Worm (Caenorhabditis elegans) whole organism, mixed stage, embryonic: Measurements from ENCODE around the gene F52C12.6.

Experiments used
- M03D4.4 ChIP-seq: sonication (generic microtip); optimal IDR thresholded peaks from 2 replicates; lab custom pipeline; 2017; ENCODE audit warnings: mild to moderate bottlenecking, missing genetic modification characterization, missing compliant biosample characterization
- bed-3 ChIP-seq: fragments of 200-800 bp; sonication (Bioruptor generic); optimal IDR thresholded peaks from 3 replicates; lab custom pipeline; 2018; ENCODE audit warnings: mild to moderate bottlenecking, missing genetic modification characterization, moderate library complexity, missing compliant biosample characterization
- blmp-1 ChIP-seq: fragments of 150-350 bp; optimal IDR thresholded peaks from 2 replicates; lab custom pipeline; 2014; ENCODE audit warnings: missing biosample characterization, missing genetic modification characterization
- ceh-39 ChIP-seq: fragments of 150-350 bp; optimal IDR thresholded peaks from 2 replicates; lab custom pipeline; 2014; ENCODE audit warnings: missing biosample characterization, missing genetic modification characterization
- ceh-43 ChIP-seq: fragments of 200-800 bp; sonication (Bioruptor generic); optimal IDR thresholded peaks from 2 replicates; lab custom pipeline; 2018; ENCODE audit warnings: mild to moderate bottlenecking, missing genetic modification characterization, moderate library complexity, missing compliant biosample characterization
- ceh-83 ChIP-seq: fragments of 200-800 bp; sonication (Bioruptor generic); optimal IDR thresholded peaks from 2 replicates; lab custom pipeline; 2018; ENCODE audit warnings: mild to moderate bottlenecking, missing genetic modification characterization, missing compliant biosample characterization
- ces-1 ChIP-seq: fragments of 150-350 bp; optimal IDR thresholded peaks from 2 replicates; lab custom pipeline; 2014; ENCODE audit warnings: missing biosample characterization, missing genetic modification reagents, missing genetic modification characterization
- cnd-1 ChIP-seq: fragments of 200-800 bp; sonication (Bioruptor generic); optimal IDR thresholded peaks from 2 replicates; lab custom pipeline; 2018; ENCODE audit warnings: mild to moderate bottlenecking, missing genetic modification characterization, missing compliant biosample characterization
- elt-1 ChIP-seq: sonication (generic microtip); optimal IDR thresholded peaks from 2 replicates; lab custom pipeline; 2017; ENCODE audit warnings: missing genetic modification characterization, mild to moderate bottlenecking, missing compliant biosample characterization, antibody characterized with exemption, moderate library complexity, borderline replicate concordance; ENCODE audit not compliant: insufficient read depth
- elt-3 ChIP-seq: fragments of 150-350 bp; optimal IDR thresholded peaks from 2 replicates; lab custom pipeline; 2014; ENCODE audit warnings: missing biosample characterization, missing genetic modification characterization
- ham-2 ChIP-seq: fragments of 200-800 bp; sonication (Bioruptor generic); optimal IDR thresholded peaks from 2 replicates; lab custom pipeline; 2018; ENCODE audit warnings: mild to moderate bottlenecking, missing genetic modification characterization, missing compliant biosample characterization
- lin-32 ChIP-seq: fragments of 200-800 bp; sonication (Bioruptor generic); optimal IDR thresholded peaks from 2 replicates; lab custom pipeline; 2018; ENCODE audit warnings: mild to moderate bottlenecking, missing genetic modification characterization, missing compliant biosample characterization
- lsy-2 ChIP-seq: fragments of 150-350 bp; optimal IDR thresholded peaks from 2 replicates; lab custom pipeline; 2014; ENCODE audit warnings: missing biosample characterization, missing genetic modification characterization
- mab-5 ChIP-seq: fragments of 150-350 bp; optimal IDR thresholded peaks from 2 replicates; lab custom pipeline; 2014; ENCODE audit warnings: missing biosample characterization, missing genetic modification characterization
- mep-1 ChIP-seq: fragments of 150-350 bp; optimal IDR thresholded peaks from 2 replicates; lab custom pipeline; 2017; ENCODE audit warnings: missing biosample characterization, missing genetic modification reagents, missing genetic modification characterization, inconsistent platforms
- mls-2 ChIP-seq: sonication (generic microtip); optimal IDR thresholded peaks from 2 replicates; lab custom pipeline; 2016; ENCODE audit warnings: mild to moderate bottlenecking, missing genetic modification characterization, moderate library complexity, missing compliant biosample characterization
- nhr-12 ChIP-seq: fragments of 150-350 bp; optimal IDR thresholded peaks from 2 replicates; lab custom pipeline; 2014; ENCODE audit warnings: missing biosample characterization, missing genetic modification characterization
- nhr-2 ChIP-seq: fragments of 150-350 bp; optimal IDR thresholded peaks from 2 replicates; lab custom pipeline; 2014; ENCODE audit warnings: missing biosample characterization, missing genetic modification characterization
- nhr-237 ChIP-seq: fragments of 150-350 bp; optimal IDR thresholded peaks from 2 replicates; lab custom pipeline; 2014; ENCODE audit warnings: missing biosample characterization, missing genetic modification characterization
- nhr-28 ChIP-seq: fragments of 150-350 bp; optimal IDR thresholded peaks from 2 replicates; lab custom pipeline; 2014; ENCODE audit warnings: missing biosample characterization, missing genetic modification characterization
- nhr-76 ChIP-seq: sonication (generic microtip); optimal IDR thresholded peaks from 2 replicates; lab custom pipeline; 2017; ENCODE audit warnings: missing biosample characterization, missing genetic modification characterization
- pha-4 ChIP-seq: fragments of 150-350 bp; optimal IDR thresholded peaks from 2 replicates; lab custom pipeline; 2018; ENCODE audit warnings: missing biosample characterization, missing genetic modification reagents, missing genetic modification characterization
- sem-2 ChIP-seq: fragments of 200-800 bp; sonication (Bioruptor generic); optimal IDR thresholded peaks from 2 replicates; lab custom pipeline; 2018; ENCODE audit warnings: mild to moderate bottlenecking, missing genetic modification characterization, missing compliant biosample characterization
- snpc-4 ChIP-seq: fragments of 150-350 bp; optimal IDR thresholded peaks from 2 replicates; lab custom pipeline; 2014; ENCODE audit warnings: missing biosample characterization, missing genetic modification characterization
- sptf-1 ChIP-seq: sonication (generic microtip); optimal IDR thresholded peaks from 2 replicates; lab custom pipeline; 2017; ENCODE audit warnings: mild to moderate bottlenecking, missing genetic modification characterization, moderate library complexity, missing compliant biosample characterization
- tbx-8 ChIP-seq: fragments of 200-800 bp; sonication (Bioruptor generic); optimal IDR thresholded peaks from 2 replicates; lab custom pipeline; 2018; ENCODE audit warnings: mild to moderate bottlenecking, missing genetic modification characterization, moderate library complexity, missing compliant biosample characterization
- unc-39 ChIP-seq: fragments of 150-350 bp; optimal IDR thresholded peaks from 2 replicates; lab custom pipeline; 2014; ENCODE audit warnings: missing biosample characterization, missing genetic modification characterization
- unc-62 ChIP-seq: fragments of 150-350 bp; optimal IDR thresholded peaks from 2 replicates; lab custom pipeline; 2014; ENCODE audit warnings: missing biosample characterization, missing genetic modification reagents, missing genetic modification characterization
- ztf-11 ChIP-seq: fragments of 150-350 bp; optimal IDR thresholded peaks from 2 replicates; lab custom pipeline; 2014; ENCODE audit warnings: missing biosample characterization, missing genetic modification characterization

F52C12.6 gene

DNA sequence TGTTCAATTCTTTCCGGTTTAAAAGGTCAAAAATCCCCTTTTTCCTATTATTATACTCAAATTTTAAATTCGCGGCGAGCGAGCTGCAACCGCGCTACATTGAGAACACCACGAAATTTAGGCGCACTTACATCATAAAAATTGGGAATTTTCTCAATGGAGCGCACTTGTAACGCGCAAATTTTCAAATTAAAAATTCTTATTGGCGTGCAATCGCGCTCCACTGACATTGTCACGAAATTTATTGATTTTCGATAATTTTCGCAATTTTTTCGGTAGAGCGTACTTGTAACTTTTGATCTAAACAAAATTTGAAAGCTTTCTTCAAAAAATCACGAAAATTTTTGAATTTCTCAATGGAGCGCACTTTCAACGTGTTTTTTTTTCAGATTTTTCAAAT, 6.7 kb downstream of the F52C12.6 start, which contains the start of gene ulp-3:
Gene ulp-3, plus strand, starts transcription at position 388 of the 400 bp plus-strand sequence.
- TF ChIP-seq lin-32, result no peak
- TF ChIP-seq mep-1, result no peak
- no peak for TF ChIP-seq nhr-237
- TF ChIP-seq ztf-11 (tag; lab: Kevin White, UChicago), result no peak
- no peak for TF ChIP-seq snpc-4 (tag; lab: Kevin White, UChicago)
- no peak for TF ChIP-seq ham-2 (GFP tag; lab: Kevin White, UChicago)

DNA sequence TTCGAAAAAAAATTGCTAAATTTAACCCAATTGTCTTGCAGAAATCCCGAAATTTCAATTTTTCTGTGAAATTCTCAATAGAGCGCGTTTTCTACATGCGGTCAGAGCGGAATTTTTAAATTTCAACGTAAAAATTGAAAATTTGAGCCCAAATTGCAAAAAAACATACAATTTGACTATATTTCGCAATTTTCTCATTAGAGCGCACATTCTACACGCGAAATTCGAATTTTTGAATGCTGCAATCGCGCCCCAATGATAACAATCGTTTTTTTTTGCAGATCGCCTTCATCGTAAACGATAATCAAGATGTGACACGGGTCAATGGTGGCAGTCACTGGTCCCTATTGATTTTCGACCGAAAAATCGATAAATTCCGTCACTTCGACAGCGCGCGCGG, 7.5 kb downstream of the F52C12.6 start:
- TF ChIP-seq tbx-8 (GFP tag; lab: Kevin White, UChicago) (no peak), ceh-43 (no peak), sptf-1 (tag; lab: Kevin White, UChicago) (no peak)
- TF ChIP-seq, all 35 proteins: peak for 0

- TF ChIP-seq nhr-237 (no peak), ces-1 (GFP tag; lab: Kevin White, UChicago) (no peak), bed-3 (GFP tag; lab: Kevin White, UChicago) (no peak)
Measured at ce11 chrIV:1965135-1965534, 8.6 kb downstream of the F52C12.6 start, which contains the start of gene Y48A5A.1. TSS of gene Y48A5A.1 (plus strand) at chrIV:1965481.

DNA sequence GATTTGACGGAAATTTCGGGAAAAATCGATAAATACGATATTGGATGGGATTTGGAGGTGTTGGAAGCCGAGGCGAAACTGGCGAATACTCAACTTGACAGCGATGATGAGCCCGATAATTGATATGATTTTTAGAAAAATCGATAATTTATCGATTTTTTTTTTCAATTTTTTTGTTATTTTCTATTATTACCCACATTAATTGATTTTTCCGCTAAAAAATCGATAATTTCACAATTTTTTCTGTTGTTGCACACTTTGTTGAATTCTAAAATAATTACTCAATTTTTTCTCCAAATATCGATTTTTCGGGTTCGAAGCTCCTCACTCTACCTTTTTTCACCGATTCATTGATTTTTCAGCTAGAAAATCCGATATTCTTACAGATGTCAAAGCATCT, 12.8 kb downstream of the F52C12.6 start, which contains the start of gene Y48A5A.3:
Gene Y48A5A.3, plus strand, starts transcription at position 385 of the 400 bp plus-strand sequence.
- TF ChIP-seq elt-3 (tag; lab: Kevin White, UChicago) (no peak), unc-62 (GFP tag; lab: Kevin White, UChicago) (no peak), bed-3 (GFP tag; lab: Kevin White, UChicago) (no peak), ztf-11 (tag; lab: Kevin White, UChicago) (no peak), mls-2 (no peak), ceh-39 (tag; lab: Kevin White, UChicago) (no peak), nhr-12 (no peak), lin-32 (no peak), sem-2 (GFP tag; lab: Kevin White, UChicago) (no peak), mab-5 (no peak), pha-4 (no peak), M03D4.4 (no peak), elt-1 (tag; lab: Kevin White, UChicago) (no peak), ham-2 (GFP tag; lab: Kevin White, UChicago) (no peak), ceh-83 (GFP tag; lab: Kevin White, UChicago) (no peak)
- TF ChIP-seq, all 35 proteins: peak for 0

DNA sequence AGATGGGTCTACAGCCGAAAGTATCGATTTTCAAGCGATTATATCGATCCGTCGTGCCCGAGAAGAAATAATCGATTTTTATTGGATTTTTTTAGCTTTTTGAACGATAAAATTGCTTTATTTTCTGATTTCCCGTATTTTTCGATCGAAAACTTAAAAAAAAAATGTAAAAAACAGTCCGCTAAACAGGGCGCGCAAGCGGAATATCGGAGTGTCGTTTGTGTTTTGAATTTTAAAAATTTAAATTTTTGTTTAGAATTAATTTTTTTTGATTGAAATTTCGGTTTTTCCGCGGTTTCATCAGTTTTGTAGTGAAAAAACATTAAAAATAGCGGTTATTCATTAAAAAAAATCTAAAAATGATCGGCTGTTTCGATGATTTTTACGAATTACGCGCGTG, 13.6 kb downstream of the F52C12.6 start:
- TF ChIP-seq ham-2 (GFP tag; lab: Kevin White, UChicago), result no peak
- TF ChIP-seq unc-39 (tag; lab: Kevin White, UChicago), result no peak
- no peak for TF ChIP-seq sem-2 (GFP tag; lab: Kevin White, UChicago)
- TF ChIP-seq lsy-2 (tag; lab: Kevin White, UChicago), result no peak
- no peak for TF ChIP-seq elt-3 (tag; lab: Kevin White, UChicago)
- no peak for TF ChIP-seq M03D4.4
- no peak for TF ChIP-seq nhr-76 (tag; lab: Kevin White, UChicago)
- TF ChIP-seq ceh-83 (GFP tag; lab: Kevin White, UChicago), result no peak
- TF ChIP-seq elt-1 (tag; lab: Kevin White, UChicago), result no peak
- no peak for TF ChIP-seq nhr-237
- TF ChIP-seq bed-3 (GFP tag; lab: Kevin White, UChicago), result no peak
- no peak for TF ChIP-seq nhr-2 (tag; lab: Kevin White, UChicago)
- no peak for TF ChIP-seq pha-4
- TF ChIP-seq ces-1 (GFP tag; lab: Kevin White, UChicago), result no peak
- no peak for TF ChIP-seq cnd-1 (tag; lab: Kevin White, UChicago)
- TF ChIP-seq blmp-1 (tag; lab: Kevin White, UChicago), result no peak
- TF ChIP-seq nhr-28, result no peak
- TF ChIP-seq mab-5, result no peak
- TF ChIP-seq, all 35 proteins: peak for 0

DNA sequence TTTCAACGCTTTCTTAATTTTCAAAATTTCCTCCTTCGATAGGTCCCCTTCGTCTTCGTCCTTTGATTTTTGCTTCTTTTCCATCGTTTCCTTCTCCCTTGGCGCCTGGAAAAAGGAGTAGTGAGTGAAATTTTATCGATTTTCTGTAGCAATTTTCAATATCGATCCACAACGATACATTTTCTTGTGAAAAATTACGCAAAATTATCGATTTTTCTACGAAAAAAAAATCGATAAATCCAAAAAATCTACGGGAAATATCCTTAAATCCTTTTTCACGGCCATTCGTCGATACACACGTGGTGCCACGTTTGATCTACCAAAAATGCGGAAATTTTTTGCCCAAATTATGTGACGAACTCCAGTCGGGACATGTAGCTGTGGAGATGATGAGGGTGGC, 14.6 kb downstream of the F52C12.6 start:
- TF ChIP-seq ztf-11 (tag; lab: Kevin White, UChicago), result no peak
